Worm (Caenorhabditis elegans): ENCODE data around the gene ndus-8.

ndus-8 gene

DNA sequence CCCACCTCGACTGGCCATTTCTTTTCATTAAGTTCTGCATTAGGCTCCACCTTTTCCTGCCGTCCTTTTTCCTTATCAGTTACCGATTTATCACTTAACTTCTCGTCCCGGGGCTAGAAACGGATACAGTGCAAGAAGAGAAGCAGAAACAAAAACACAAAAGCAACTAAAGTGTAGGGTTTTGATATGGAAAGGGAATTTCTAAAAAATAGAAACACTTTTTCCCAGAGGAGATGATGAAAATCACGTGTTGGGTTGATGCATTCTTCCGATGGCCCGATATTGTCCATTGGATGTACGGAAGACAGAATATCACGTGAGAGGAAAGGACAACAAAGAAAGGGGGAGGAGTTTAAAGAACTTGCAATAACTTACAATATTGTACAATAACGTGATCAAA lies 38.8 kb upstream of the ndus-8 start (continued):
- TF ChIP-seq gei-17 (GFP tag; optimal IDR thresholded peaks at IDR 0.05) (no peak), ztf-26 (tag; optimal IDR thresholded peaks at IDR 0.05) (peak; percentile 63), ceh-100 (GFP tag; IDR thresholded peaks at IDR 0.05) (no peak), ztf-6 (GFP tag; IDR thresholded peaks at IDR 0.05) (no peak), ztf-28 (GFP tag; IDR thresholded peaks at IDR 0.05) (no peak), F57C9.4 (tag; optimal IDR thresholded peaks at IDR 0.05) (no peak), F57A8.1 (GFP tag; optimal IDR thresholded peaks at IDR 0.05) (no peak), Y53F4B.3 (GFP tag; IDR thresholded peaks at IDR 0.05) (no peak), egrh-3 (GFP tag; IDR thresholded peaks at IDR 0.05) (no peak), atf-7 (tag; optimal IDR thresholded peaks at IDR 0.05) (no peak), chd-7 (tag; optimal IDR thresholded peaks at IDR 0.05) (no peak), let-607 (tag; optimal IDR thresholded peaks at IDR 0.05) (no peak), F49E8.2 (tag; optimal IDR thresholded peaks at IDR 0.05; ENCODE audit: insufficient read depth) (no peak), ztf-22 (GFP tag; optimal IDR thresholded peaks at IDR 0.05) (no peak), xnd-1 (tag; optimal IDR thresholded peaks at IDR 0.05) (no peak), Y79H2A.3 (GFP tag; conservative IDR thresholded peaks at IDR 0.05) (no peak), B0035.1 (tag; optimal IDR thresholded peaks at IDR 0.05) (no peak), Y67H2A.10 (GFP tag; conservative IDR thresholded peaks at IDR 0.05) (no peak), dox-1 (GFP tag; IDR thresholded peaks at IDR 0.05) (no peak), efl-1 (GFP tag; optimal IDR thresholded peaks at IDR 0.05) (no peak), T07F8.4 (tag; optimal IDR thresholded peaks at IDR 0.05) (no peak), nfya-2 (GFP tag; IDR thresholded peaks at IDR 0.05) (no peak), ets-4 (GFP tag; optimal IDR thresholded peaks at IDR 0.05) (no peak), Y95B8A.8 (GFP tag; IDR thresholded peaks at IDR 0.05) (no peak), nhr-27 (tag; optimal IDR thresholded peaks at IDR 0.05) (no peak), zfh-2 (GFP tag; conservative IDR thresholded peaks at IDR 0.05) (no peak), sea-2 (GFP tag; IDR thresholded peaks at IDR 0.05) (no peak), hsf-1 (GFP tag; IDR thresholded peaks at IDR 0.05) (no peak), aptf-3 (GFP tag; IDR thresholded peaks at IDR 0.05) (no peak), lin-40 (tag; optimal IDR thresholded peaks at IDR 0.05) (peak; percentile 51), mel-28 (tag; optimal IDR thresholded peaks at IDR 0.05; ENCODE audit: borderline replicate concordance) (no peak), ceh-27 (GFP tag; optimal IDR thresholded peaks at IDR 0.05) (no peak), mes-4 (tag; optimal IDR thresholded peaks at IDR 0.05) (no peak), akir-1 (GFP tag; optimal IDR thresholded peaks at IDR 0.05) (no peak), zim-3 (tag; optimal IDR thresholded peaks at IDR 0.05) (no peak), tbp1 (GFP tag; optimal IDR thresholded peaks at IDR 0.05) (no peak), bed-2 (GFP tag; IDR thresholded peaks at IDR 0.05) (no peak), F55B11.4 (tag; optimal IDR thresholded peaks at IDR 0.05; ENCODE audit: borderline replicate concordance, insufficient read depth) (no peak), rec-8 (tag; optimal IDR thresholded peaks at IDR 0.05) (no peak), unc-130 (GFP tag; optimal IDR thresholded peaks at IDR 0.05) (no peak), F22D6.2 (tag; optimal IDR thresholded peaks at IDR 0.05) (no peak), lin-54 (GFP tag; optimal IDR thresholded peaks at IDR 0.05) (peak; percentile 3), F52B5.7 (tag; optimal IDR thresholded peaks at IDR 0.05) (no peak), let-526 (GFP tag; IDR thresholded peaks at IDR 0.05) (no peak), lin-26 (GFP tag; IDR thresholded peaks at IDR 0.05) (peak; percentile 42; the same call in 1 of the 2 replicates), B0336.3 (GFP tag; IDR thresholded peaks at IDR 0.05) (no peak), athp-1 (tag; optimal IDR thresholded peaks at IDR 0.05) (no peak), C17E4.6 (GFP tag; IDR thresholded peaks at IDR 0.05) (no peak), Y56A3A.18 (GFP tag; IDR thresholded peaks at IDR 0.05) (no peak), him-1 (tag; optimal IDR thresholded peaks at IDR 0.05) (no peak)

All from whole organism, young adult.